Fruit fly (Drosophila melanogaster): ENCODE measurements around the gene Or2a.

dm6 chrX:2241842-2242241 is 4.2 kb upstream of the Or2a start, which contains the start of gene kz:
- TF ChIP-seq usp (GFP tag; optimal IDR thresholded peaks at IDR 0.05) (no peak), psq (optimal IDR thresholded peaks at IDR 0.05) (no peak), pan (optimal IDR thresholded peaks at IDR 0.05) (no peak)
